Fruit fly (Drosophila melanogaster): Measurements from ENCODE around the gene Spn.
A peak's percentile ranks its signal among the peaks of the same experiment; 100 is the strongest.

Gene Spn

dm6 chr3L:2469660-2470059 lies 84.4 kb downstream of the Spn start:
- TF ChIP-seq CG15601 (tag; optimal IDR thresholded peaks at IDR 0.05), result peak; percentile 8
- peak; percentile 3 for TF ChIP-seq MTF-1 (GFP tag; optimal IDR thresholded peaks at IDR 0.05; ENCODE audit: borderline replicate concordance)
- TF ChIP-seq HHEX (GFP tag; optimal IDR thresholded peaks at IDR 0.05), result peak; percentile 49
- peak; percentile 24 for TF ChIP-seq kni (GFP tag; optimal IDR thresholded peaks at IDR 0.05)
- peak; percentile 32 for TF ChIP-seq CG12071 (GFP tag; optimal IDR thresholded peaks at IDR 0.05)
- no peak for TF ChIP-seq jigr1 (GFP tag; IDR thresholded peaks at IDR 0.05)
- peak; percentile 28 for TF ChIP-seq sens (GFP tag)
- peak; percentile 2 for TF ChIP-seq Fer1 (GFP tag; optimal IDR thresholded peaks at IDR 0.05)
- peak; percentile 38 for TF ChIP-seq wek (GFP tag; optimal IDR thresholded peaks at IDR 0.05)
- TF ChIP-seq MESR4 (GFP tag; optimal IDR thresholded peaks at IDR 0.05), result no peak
- peak; percentile 74 for TF ChIP-seq Med (GFP tag)
- TF ChIP-seq CG6254 (GFP tag; optimal IDR thresholded peaks at IDR 0.05), result peak; percentile 0
- peak; percentile 48 for TF ChIP-seq CG7987 (GFP tag; optimal IDR thresholded peaks at IDR 0.05)
- TF ChIP-seq lab (GFP tag; optimal IDR thresholded peaks at IDR 0.05), result peak; percentile 52
- no peak for TF ChIP-seq CG8290 (GFP tag; optimal IDR thresholded peaks at IDR 0.05)
- TF ChIP-seq CG8290 (tag; optimal IDR thresholded peaks at IDR 0.05), result peak in 1 of 2 experiments; percentile 45
- peak; percentile 22 for TF ChIP-seq Vsx1 (GFP tag; optimal IDR thresholded peaks at IDR 0.05)
- peak; percentile 18 for TF ChIP-seq CG6813 (GFP tag; optimal IDR thresholded peaks at IDR 0.05)
- peak in 1 of 2 experiments; percentile 37 for TF ChIP-seq Pdp1 (GFP tag; optimal IDR thresholded peaks at IDR 0.05)
- no peak for TF ChIP-seq CG3995 (GFP tag; optimal IDR thresholded peaks at IDR 0.05)
- TF ChIP-seq ATbp (GFP tag; optimal IDR thresholded peaks at IDR 0.05), result peak; percentile 46
- peak; percentile 40 for TF ChIP-seq CG15514 (GFP tag; optimal IDR thresholded peaks at IDR 0.05)
- TF ChIP-seq CG17568 (GFP tag; optimal IDR thresholded peaks at IDR 0.05), result peak; percentile 56
- no peak for TF ChIP-seq CG10147 (GFP tag; optimal IDR thresholded peaks at IDR 0.05)
- TF ChIP-seq CG9817 (tag; optimal IDR thresholded peaks at IDR 0.05), result no peak
- peak; percentile 25 for TF ChIP-seq Hmr (GFP tag; optimal IDR thresholded peaks at IDR 0.05)
- peak; percentile 28 for TF ChIP-seq Asciz (GFP tag; optimal IDR thresholded peaks at IDR 0.05)
- no peak for TF ChIP-seq row (GFP tag; IDR thresholded peaks at IDR 0.05)
- TF ChIP-seq CG17359 (tag; optimal IDR thresholded peaks at IDR 0.05), result no peak
- peak; percentile 19 for TF ChIP-seq mirr (GFP tag; optimal IDR thresholded peaks at IDR 0.05)
- TF ChIP-seq Ets65A (GFP tag), result peak; percentile 88
- no peak for TF ChIP-seq hkb (optimal IDR thresholded peaks at IDR 0.05)
- TF ChIP-seq hkb (GFP tag; IDR thresholded peaks at IDR 0.05), result peak; percentile 27; the same call in 1 of the 2 replicates
- TF ChIP-seq CG2120 (GFP tag; optimal IDR thresholded peaks at IDR 0.05), result no peak
- TF ChIP-seq schlank (tag; optimal IDR thresholded peaks at IDR 0.05), result peak; percentile 7
- no peak for TF ChIP-seq CG11456 (GFP tag; IDR thresholded peaks at IDR 0.05)
- peak; percentile 30 for TF ChIP-seq caup (GFP tag; optimal IDR thresholded peaks at IDR 0.05; ENCODE audit: severe bottlenecking)
- TF ChIP-seq CG3281 (GFP tag; optimal IDR thresholded peaks at IDR 0.05), result peak; percentile 41
- 0 out of 2 replicates have a peak, but pooled peaks have one; percentile 24 for TF ChIP-seq CG32767 (GFP tag; IDR thresholded peaks at IDR 0.05)
- peak; percentile 18 for TF ChIP-seq Meics (GFP tag; optimal IDR thresholded peaks at IDR 0.05)
- TF ChIP-seq CG1603 (tag; optimal IDR thresholded peaks at IDR 0.05), result no peak
- TF ChIP-seq CG18599 (GFP tag; optimal IDR thresholded peaks at IDR 0.05), result peak; percentile 53
- peak; percentile 30 for TF ChIP-seq CG2678 (tag; optimal IDR thresholded peaks at IDR 0.05)
- 0 out of 4 replicates have a peak, but pooled peaks have one; percentile 43 for TF ChIP-seq chinmo (GFP tag; IDR thresholded peaks at IDR 0.05; ENCODE audit: partially characterized antibody)
- TF ChIP-seq nau (GFP tag; optimal IDR thresholded peaks at IDR 0.05), result peak; percentile 41
